Fruit fly (Drosophila melanogaster) whole organism, embryonic: ENCODE measurements around the gene CG8159.

ENCODE experiments used
- Atf3 ChIP-seq: fragments of 200-800 bp; sonication (Bioruptor generic); optimal IDR thresholded peaks from 3 replicates; lab custom pipeline; 2016; ENCODE audit warnings: missing biosample characterization, missing genetic modification characterization
- Blimp-1 ChIP-seq: fragments of 200-800 bp; sonication (Bioruptor generic); optimal IDR thresholded peaks from 3 replicates; lab custom pipeline; 2018; ENCODE audit warnings: missing biosample characterization, missing genetic modification characterization, mild to moderate bottlenecking, moderate library complexity, missing genetic modification reagents
- CG10274 ChIP-seq: fragments of 200-800 bp; sonication (Bioruptor generic); optimal IDR thresholded peaks from 3 replicates; lab custom pipeline; 2017; ENCODE audit warnings: missing biosample characterization, mild to moderate bottlenecking, missing genetic modification characterization
- CG10565 ChIP-seq: fragments of 200-800 bp; sonication (Bioruptor generic); optimal IDR thresholded peaks from 3 replicates; lab custom pipeline; 2016; ENCODE audit warnings: missing biosample characterization, mild to moderate bottlenecking, missing genetic modification characterization
- CG10979 ChIP-seq: fragments of 200-800 bp; sonication (Bioruptor generic); optimal IDR thresholded peaks from 2 replicates; lab custom pipeline; 2018; ENCODE audit warnings: missing biosample characterization, mild to moderate bottlenecking, missing genetic modification characterization, moderate library complexity
- CG11398 ChIP-seq: fragments of 200-800 bp; sonication (Bioruptor generic); optimal IDR thresholded peaks from 2 replicates; lab custom pipeline; 2016; ENCODE audit warnings: missing biosample characterization, missing genetic modification characterization
- CG11504 ChIP-seq: fragments of 200-800 bp; sonication (Bioruptor generic); optimal IDR thresholded peaks from 3 replicates; lab custom pipeline; 2019; ENCODE audit warnings: missing biosample characterization, mild to moderate bottlenecking, missing genetic modification characterization, moderate library complexity
- CG11696 ChIP-seq: fragments of 200-800 bp; sonication (Bioruptor generic); IDR thresholded peaks from 2 replicates; pipeline ENCODE4 v1.3.6; 2022; ENCODE audit warnings: missing biosample characterization, missing genetic modification characterization
- CG13287 ChIP-seq: fragments of 200-800 bp; sonication (Bioruptor generic); IDR thresholded peaks from 2 replicates; pipeline ENCODE4 v1.3.6; 2022; ENCODE audit warnings: missing biosample characterization, missing genetic modification characterization; ENCODE audit not compliant: partially characterized antibody
- CG13775 ChIP-seq: fragments of 200-800 bp; sonication (Bioruptor generic); optimal IDR thresholded peaks from 3 replicates; lab custom pipeline; 2017; ENCODE audit warnings: missing biosample characterization, mild to moderate bottlenecking, missing genetic modification characterization
- CG15011 ChIP-seq: fragments of 200-800 bp; sonication (Bioruptor generic); optimal IDR thresholded peaks from 3 replicates; lab custom pipeline; 2018; ENCODE audit warnings: missing biosample characterization, mild to moderate bottlenecking, missing genetic modification characterization
- CG15269 ChIP-seq: fragments of 200-800 bp; sonication (Bioruptor generic); optimal IDR thresholded peaks from 2 replicates; lab custom pipeline; 2018; ENCODE audit warnings: missing biosample characterization, mild to moderate bottlenecking, missing genetic modification characterization, moderate library complexity
- CG17328 ChIP-seq: fragments of 200-800 bp; sonication (Bioruptor generic); IDR thresholded peaks from 2 replicates; pipeline ENCODE4 v1.3.6; 2022; ENCODE audit warnings: missing biosample characterization, missing genetic modification characterization
- CG17359 ChIP-seq: fragments of 200-800 bp; sonication (Bioruptor generic); optimal IDR thresholded peaks from 3 replicates; lab custom pipeline; 2018; ENCODE audit warnings: missing biosample characterization, mild to moderate bottlenecking, missing genetic modification characterization, moderate library complexity
- CG18262 ChIP-seq: fragments of 200-800 bp; optimal IDR thresholded peaks from 3 replicates; lab custom pipeline; 2019; ENCODE audit warnings: missing biosample characterization, mild to moderate bottlenecking, missing genetic modification characterization, moderate library complexity
- CG18599 ChIP-seq: fragments of 200-800 bp; sonication (Bioruptor generic); optimal IDR thresholded peaks from 3 replicates; lab custom pipeline; 2017; ENCODE audit warnings: missing biosample characterization, missing genetic modification characterization, mild to moderate bottlenecking, moderate library complexity, missing genetic modification reagents
- CG2199 ChIP-seq: fragments of 200-800 bp; sonication (Bioruptor generic); IDR thresholded peaks from 3 replicates; pipeline ENCODE4 v1.3.6; 2022; ENCODE audit warnings: missing biosample characterization, missing genetic modification characterization
- CG2889 ChIP-seq: fragments of 200-800 bp; sonication (Bioruptor generic); IDR thresholded peaks from 3 replicates; pipeline ENCODE4 v1.3.6; 2022; ENCODE audit warnings: missing biosample characterization, missing genetic modification characterization
- CG30431 ChIP-seq: fragments of 200-800 bp; sonication (Bioruptor generic); optimal IDR thresholded peaks from 2 replicates; lab custom pipeline; 2017; ENCODE audit warnings: missing biosample characterization, missing genetic modification characterization
- CG32532 ChIP-seq: fragments of 200-800 bp; sonication (Bioruptor generic); IDR thresholded peaks from 2 replicates; pipeline ENCODE4 v1.3.6; 2022; ENCODE audit warnings: missing biosample characterization, missing genetic modification characterization
- CG32767 ChIP-seq: fragments of 200-800 bp; sonication (Bioruptor generic); IDR thresholded peaks from 2 replicates; pipeline ENCODE4 v1.3.6; 2022; ENCODE audit warnings: missing biosample characterization, missing genetic modification characterization
- CG3847 ChIP-seq: fragments of 200-800 bp; sonication (Bioruptor generic); IDR thresholded peaks from 2 replicates; pipeline ENCODE4 v1.3.6; 2022; ENCODE audit warnings: missing biosample characterization, missing genetic modification characterization
- CG3995 ChIP-seq: fragments of 200-800 bp; sonication (Bioruptor generic); optimal IDR thresholded peaks from 3 replicates; lab custom pipeline; 2016; ENCODE audit warnings: missing biosample characterization, missing genetic modification characterization
- CG7839 ChIP-seq: fragments of 200-800 bp; sonication (Bioruptor generic); optimal IDR thresholded peaks from 3 replicates; lab custom pipeline; 2018; ENCODE audit warnings: missing biosample characterization, mild to moderate bottlenecking, missing genetic modification characterization, moderate library complexity
- CG9817 ChIP-seq: fragments of 200-800 bp; sonication (Bioruptor generic); optimal IDR thresholded peaks from 2 replicates; lab custom pipeline; 2018; ENCODE audit warnings: missing biosample characterization, mild to moderate bottlenecking, missing genetic modification characterization, moderate library complexity
- Hr39 ChIP-seq: fragments of >200 bp; optimal IDR thresholded peaks from 2 replicates; lab custom pipeline; 2017
- Lim3 ChIP-seq: fragments of 200-800 bp; sonication (Bioruptor generic); IDR thresholded peaks from 2 replicates; pipeline ENCODE4 v1.3.6; 2022; ENCODE audit warnings: missing biosample characterization, missing genetic modification characterization
- Lpt ChIP-seq: fragments of >200 bp; optimal IDR thresholded peaks from 2 replicates; lab custom pipeline; 2018; ENCODE audit warnings: missing biosample characterization, missing genetic modification characterization
- Nf-YA ChIP-seq: fragments of 200-800 bp; sonication (Bioruptor generic); IDR thresholded peaks from 2 replicates; pipeline ENCODE4 v1.3.6; 2022; ENCODE audit warnings: missing biosample characterization, missing genetic modification characterization
- Optix ChIP-seq: fragments of 200-800 bp; sonication (Bioruptor generic); IDR thresholded peaks from 3 replicates; pipeline ENCODE4 v1.3.6; 2022; ENCODE audit warnings: missing biosample characterization, missing genetic modification characterization
- Xrp1 ChIP-seq: fragments of 200-800 bp; sonication (Bioruptor generic); IDR thresholded peaks from 2 replicates; pipeline ENCODE4 v1.3.6; 2022; ENCODE audit warnings: missing biosample characterization, missing genetic modification characterization
- bigmax ChIP-seq: fragments of 200-800 bp; sonication (Bioruptor generic); optimal IDR thresholded peaks from 2 replicates; lab custom pipeline; 2018; ENCODE audit warnings: missing biosample characterization, mild to moderate bottlenecking, missing genetic modification characterization
- btn ChIP-seq: fragments of 200-800 bp; sonication (Bioruptor generic); optimal IDR thresholded peaks from 2 replicates; lab custom pipeline; 2016; ENCODE audit warnings: missing biosample characterization, missing genetic modification characterization
- croc ChIP-seq: fragments of 200-800 bp; sonication (Bioruptor generic); conservative IDR thresholded peaks from 3 replicates; pipeline ENCODE4 v1.3.6; 2022; ENCODE audit warnings: missing biosample characterization, missing genetic modification characterization
- danr ChIP-seq: fragments of 200-800 bp; sonication (Bioruptor generic); IDR thresholded peaks from 2 replicates; pipeline ENCODE4 v1.3.6; 2022; ENCODE audit warnings: missing biosample characterization, missing genetic modification characterization
- dati ChIP-seq: fragments of 200-800 bp; sonication (Bioruptor generic); IDR thresholded peaks from 2 replicates; pipeline ENCODE4 v1.3.6; 2022; ENCODE audit warnings: missing biosample characterization, missing genetic modification characterization
- dpn ChIP-seq, 2 experiments: fragments of 200-800 bp; sonication (Bioruptor generic); optimal IDR thresholded peaks; 3 replicates each; lab custom pipeline; 2016; ENCODE audit warnings: missing biosample characterization in 2 of 2, missing genetic modification characterization in 2 of 2
- eyg ChIP-seq: fragments of 200-800 bp; sonication (Bioruptor generic); optimal IDR thresholded peaks from 3 replicates; lab custom pipeline; 2016; ENCODE audit warnings: missing biosample characterization, missing genetic modification characterization
- h ChIP-seq: fragments of >200 bp; optimal IDR thresholded peaks from 2 replicates; lab custom pipeline; 2017
- hth ChIP-seq: fragments of >200 bp; optimal IDR thresholded peaks from 2 replicates; lab custom pipeline; 2017; ENCODE audit warnings: inconsistent platforms
- mam ChIP-seq: fragments of 200-800 bp; sonication (Bioruptor generic); optimal IDR thresholded peaks from 3 replicates; lab custom pipeline; 2016; ENCODE audit warnings: missing biosample characterization, missing genetic modification characterization
- mld ChIP-seq: fragments of 200-800 bp; sonication (Bioruptor generic); IDR thresholded peaks from 3 replicates; pipeline ENCODE4 v1.3.6; 2022; ENCODE audit warnings: missing biosample characterization, missing genetic modification characterization; ENCODE audit not compliant: partially characterized antibody
- nerfin-1 ChIP-seq: fragments of 200-800 bp; sonication (Bioruptor generic); optimal IDR thresholded peaks from 3 replicates; lab custom pipeline; 2019; ENCODE audit warnings: missing biosample characterization, mild to moderate bottlenecking, missing genetic modification characterization, moderate library complexity
- prd ChIP-seq, 3 experiments: fragments of >200 bp in 2 of 3; fragments of 200-800 bp in 1 of 3; sonication (Bioruptor generic) in 1 of 3; optimal IDR thresholded peaks in 2 of 3; IDR thresholded peaks in 1 of 3; 2 replicates in 2 of 3; 3 replicates in 1 of 3; pipeline versions ENCODE4 v1.3.6 to Lab custom; 2017 to 2022; ENCODE audit warnings: missing biosample characterization in 1 of 3, missing genetic modification characterization in 1 of 3
- row ChIP-seq: fragments of 200-800 bp; sonication (Bioruptor generic); IDR thresholded peaks from 3 replicates; pipeline ENCODE4 v1.3.6; 2022; ENCODE audit warnings: missing biosample characterization, missing genetic modification characterization
- sens-2 ChIP-seq: fragments of 200-800 bp; sonication (Bioruptor generic); IDR thresholded peaks from 2 replicates; pipeline ENCODE4 v1.3.6; 2022; ENCODE audit warnings: missing biosample characterization, missing genetic modification characterization
- sna ChIP-seq: fragments of 200-800 bp; sonication (Bioruptor generic); IDR thresholded peaks from 2 replicates; pipeline ENCODE4 v1.3.6; 2022; ENCODE audit warnings: missing biosample characterization, missing genetic modification characterization; ENCODE audit not compliant: partially characterized antibody
- wdn ChIP-seq: fragments of 200-800 bp; sonication (Bioruptor generic); IDR thresholded peaks from 2 replicates; pipeline ENCODE4 v1.3.6; 2022; ENCODE audit warnings: missing biosample characterization, missing genetic modification characterization

CG8159 gene

DNA sequence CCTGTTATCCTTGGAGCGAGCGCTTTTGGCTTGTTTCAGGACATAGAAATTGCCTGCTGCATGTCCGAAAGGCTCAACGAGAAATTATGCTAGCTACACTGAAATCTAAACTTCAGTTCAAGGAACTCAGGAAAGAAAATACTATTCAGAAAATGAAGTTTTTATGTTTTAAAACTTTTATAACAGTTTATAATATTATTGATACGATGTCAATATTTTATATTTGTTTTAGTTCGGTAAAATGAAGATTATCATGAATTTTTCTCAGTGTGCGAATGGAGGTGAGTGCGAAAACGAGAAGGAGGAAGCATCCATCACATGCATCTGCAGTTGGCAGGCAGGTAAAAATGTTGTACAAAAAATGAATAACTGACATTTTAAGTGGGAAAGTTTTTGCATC, 19.7 kb downstream of the CG8159 start (continued):
- no peak for TF ChIP-seq CG2889 (GFP tag; lab: Robert Waterston, UW)
- peak; percentile 39; the same call in 1 of the 2 replicates for TF ChIP-seq sens-2 (GFP tag; lab: Robert Waterston, UW)
- no peak for TF ChIP-seq eyg (GFP tag; lab: Kevin White, UChicago)
- TF ChIP-seq Nf-YA (GFP tag; lab: Robert Waterston, UW), result peak; percentile 54
- TF ChIP-seq mam (GFP tag; lab: Kevin White, UChicago), result no peak

DNA sequence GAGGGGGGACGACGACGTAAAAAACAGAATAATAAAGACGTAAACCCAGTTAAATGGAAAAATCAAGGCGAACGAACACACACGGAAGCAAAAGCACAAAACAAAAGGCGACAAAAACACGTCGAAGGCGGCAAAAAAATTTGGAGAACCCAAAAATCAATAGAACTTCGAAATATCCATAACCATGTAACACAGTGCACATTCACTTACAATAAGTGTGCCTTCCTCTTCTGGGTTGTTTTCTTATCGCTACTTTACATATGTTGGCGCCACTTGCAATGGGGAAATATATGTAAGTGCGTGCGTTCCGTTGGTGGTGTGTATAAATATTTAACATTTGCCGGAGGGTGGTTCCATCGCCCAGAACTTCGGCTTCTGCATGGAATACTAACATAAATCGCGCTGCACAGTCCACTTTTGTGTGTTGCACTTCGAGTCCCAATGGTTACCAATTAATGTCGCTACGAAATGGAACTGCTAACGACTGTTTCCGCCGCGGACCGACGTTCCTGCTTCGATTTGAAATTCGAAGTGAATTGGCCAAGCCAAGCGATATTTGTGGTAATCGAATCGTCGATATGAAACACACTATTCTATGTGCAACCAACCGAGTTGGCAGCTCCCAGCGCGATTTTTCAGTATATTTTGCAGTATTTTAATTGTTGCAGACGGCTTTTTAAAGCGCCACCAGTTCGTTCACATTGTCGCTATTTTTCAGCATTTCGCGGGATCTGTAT, 20.6 kb downstream of the CG8159 start, which contains the start of the genes CG9801 and Nasp:
CG9801 (minus strand) TSS at position 542 of the 737 bp plus-strand sequence.
Nasp (plus strand) TSS at position 665 of the 737 bp plus-strand sequence.
- TF ChIP-seq CG32767 (GFP tag; lab: Robert Waterston, UW) (no peak), CG10274 (no peak), danr (GFP tag; lab: Robert Waterston, UW) (no peak), CG17328 (GFP tag; lab: Robert Waterston, UW) (0 out of 2 replicates have a peak, but pooled peaks have one; percentile 31), wdn (GFP tag; lab: Robert Waterston, UW) (peak; percentile 38; the same call in 1 of the 2 replicates), CG11504 (tag; lab: Kevin White, UChicago) (peak; percentile 66), mam (GFP tag; lab: Kevin White, UChicago) (peak; percentile 27), dati (GFP tag; lab: Robert Waterston, UW) (no peak), sna (GFP tag; lab: Robert Waterston, UW) (peak; percentile 50; the same call in 1 of the 2 replicates), CG2199 (peak; percentile 65), prd (optimal IDR thresholded peaks at IDR 0.05; lab: Kevin White, UChicago) (no peak), prd (GFP tag; IDR thresholded peaks at IDR 0.05; lab: Robert Waterston, UW) (peak; percentile 22; the same call in 1 of the 3 replicates), CG15269 (peak; percentile 25), CG10565 (GFP tag; lab: Kevin White, UChicago) (no peak), Atf3 (no peak), Blimp-1 (GFP tag; lab: Kevin White, UChicago) (peak; percentile 16), row (GFP tag; lab: Robert Waterston, UW) (peak; percentile 51), CG18599 (GFP tag; lab: Kevin White, UChicago) (peak; percentile 13), croc (GFP tag; lab: Robert Waterston, UW) (no peak), CG11398 (GFP tag; lab: Kevin White, UChicago) (peak; percentile 20), CG30431 (GFP tag; lab: Kevin White, UChicago) (no peak), CG13287 (GFP tag; lab: Robert Waterston, UW) (peak; percentile 79), CG7839 (tag; lab: Kevin White, UChicago) (peak; percentile 22), nerfin-1 (tag; lab: Kevin White, UChicago) (no peak), h (no peak), Lpt (no peak), Lim3 (GFP tag; lab: Robert Waterston, UW) (no peak), CG3847 (GFP tag; lab: Robert Waterston, UW) (peak; percentile 69), Optix (no peak), CG3995 (GFP tag; lab: Kevin White, UChicago) (peak; percentile 67), Hr39 (lab: Kevin White, UChicago) (no peak), CG32532 (GFP tag; lab: Robert Waterston, UW) (0 out of 2 replicates have a peak, but pooled peaks have one; percentile 9), CG18262 (no peak), CG15011 (GFP tag; lab: Kevin White, UChicago) (peak; percentile 11), CG9817 (tag; lab: Kevin White, UChicago) (peak; percentile 11), CG13775 (peak; percentile 31), dpn (GFP tag; optimal IDR thresholded peaks at IDR 0.05; lab: Kevin White, UChicago) (peak; percentile 29 to 33), CG17359 (tag; lab: Kevin White, UChicago) (peak; percentile 18), bigmax (GFP tag; lab: Kevin White, UChicago) (no peak), CG10979 (peak; percentile 18), CG11696 (GFP tag; lab: Robert Waterston, UW) (0 out of 2 replicates have a peak, but pooled peaks have one; percentile 6), mld (peak; percentile 63), Xrp1 (GFP tag; lab: Robert Waterston, UW) (peak; percentile 24; the same call in 1 of the 2 replicates), btn (GFP tag; lab: Kevin White, UChicago) (no peak), hth (lab: Kevin White, UChicago) (no peak)
